Fruit fly (Drosophila melanogaster) whole organism, embryonic: ENCODE measurements around the gene CG46059.

Experiments used
- CG14667 ChIP-seq: fragments of 200-800 bp; sonication (Bioruptor generic); IDR thresholded peaks from 2 replicates; pipeline ENCODE4 v1.3.6; 2022; ENCODE audit warnings: missing biosample characterization, missing genetic modification characterization
- CG18599 ChIP-seq: fragments of 200-800 bp; sonication (Bioruptor generic); optimal IDR thresholded peaks from 3 replicates; lab custom pipeline; 2017; ENCODE audit warnings: missing biosample characterization, missing genetic modification characterization, mild to moderate bottlenecking, moderate library complexity, missing genetic modification reagents
- CG7839 ChIP-seq: fragments of 200-800 bp; sonication (Bioruptor generic); optimal IDR thresholded peaks from 3 replicates; lab custom pipeline; 2018; ENCODE audit warnings: missing biosample characterization, mild to moderate bottlenecking, missing genetic modification characterization, moderate library complexity
- Neu2 ChIP-seq: fragments of 200-800 bp; sonication (Bioruptor generic); optimal IDR thresholded peaks from 3 replicates; lab custom pipeline; 2016; ENCODE audit warnings: missing biosample characterization, missing genetic modification characterization, borderline replicate concordance
- emc ChIP-seq: fragments of 200-800 bp; sonication (Bioruptor generic); optimal IDR thresholded peaks from 2 replicates; lab custom pipeline; 2016; ENCODE audit warnings: missing biosample characterization, missing genetic modification characterization
- insv ChIP-seq, 2 experiments: fragments of 200-800 bp; sonication (Bioruptor generic); optimal IDR thresholded peaks; 3 replicates each; lab custom pipeline; 2016 to 2018; ENCODE audit warnings: missing biosample characterization in 2 of 2, missing genetic modification characterization in 2 of 2
- pan ChIP-seq, 4 experiments: fragments of >200 bp in 3 of 4; fragments of 200-800 bp in 1 of 4; sonication (Bioruptor generic) in 1 of 4; optimal IDR thresholded peaks in 3 of 4; IDR thresholded peaks in 1 of 4; 2 replicates each; pipeline versions ENCODE4 v1.3.6 to Lab custom; 2017 to 2022; ENCODE audit warnings: missing biosample characterization in 2 of 4, missing genetic modification characterization in 2 of 4, mixed read lengths in 1 of 4
- psq ChIP-seq: fragments of 200-800 bp; sonication (Bioruptor generic); optimal IDR thresholded peaks from 2 replicates; lab custom pipeline; 2017; ENCODE audit warnings: missing biosample characterization, missing genetic modification characterization
- ttk ChIP-seq: fragments of 200-800 bp; sonication (Bioruptor generic); IDR thresholded peaks from 2 replicates; pipeline ENCODE4 v2.1.2; 2022; ENCODE audit warnings: missing biosample characterization, missing genetic modification characterization
- vfl ChIP-seq: fragments of 200-800 bp; sonication (Bioruptor generic); optimal IDR thresholded peaks from 2 replicates; lab custom pipeline; 2016; ENCODE audit warnings: missing biosample characterization, missing genetic modification characterization
- yki ChIP-seq: fragments of >200 bp; optimal IDR thresholded peaks from 3 replicates; lab custom pipeline; 2018

dm6 chr2L:19227656-19228055, 44.1 kb upstream of the CG46059 start:
- no peak for TF ChIP-seq CG18599
- TF ChIP-seq emc (GFP tag; lab: Kevin White, UChicago) = no peak
- TF ChIP-seq pan (optimal IDR thresholded peaks at IDR 0.05; lab: Kevin White, UChicago) = no peak
- no peak for TF ChIP-seq pan (GFP tag; optimal IDR thresholded peaks at IDR 0.05 in 1 of 2, IDR thresholded peaks at IDR 0.05 in 1 of 2)
- TF ChIP-seq CG14667 = no peak
- TF ChIP-seq vfl (GFP tag; lab: Kevin White, UChicago) = no peak
- no peak for TF ChIP-seq yki (lab: Kevin White, UChicago)
- TF ChIP-seq psq = no peak
- no peak for TF ChIP-seq insv (GFP tag; optimal IDR thresholded peaks at IDR 0.05; lab: Kevin White, UChicago)
- no peak for TF ChIP-seq ttk (GFP tag; lab: Robert Waterston, UW)
- TF ChIP-seq Neu2 (GFP tag; lab: Kevin White, UChicago) = no peak
- TF ChIP-seq CG7839 (tag; lab: Kevin White, UChicago) = no peak
